Fruit fly (Drosophila melanogaster): ENCODE data around the gene Sry-beta.

- TF ChIP-seq toe (GFP tag; optimal IDR thresholded peaks at IDR 0.05), result no peak
- no peak for TF ChIP-seq pad (GFP tag; optimal IDR thresholded peaks at IDR 0.05)
- TF ChIP-seq kay (GFP tag; ENCODE audit: borderline replicate concordance), result no peak
- TF ChIP-seq cnc (optimal IDR thresholded peaks at IDR 0.05), result no peak
- TF ChIP-seq CG1620 (GFP tag; optimal IDR thresholded peaks at IDR 0.05), result peak; percentile 46
- no peak for TF ChIP-seq CG33017 (tag; optimal IDR thresholded peaks at IDR 0.05)
- TF ChIP-seq Mnt (GFP tag; optimal IDR thresholded peaks at IDR 0.05), result peak; percentile 24
Observed at dm6 chr3R:30052455-30053046, 13.0 kb downstream of the Sry-beta start, which contains the start of gene Jasper.
